Fruit fly (Drosophila melanogaster) whole organism, embryonic: ENCODE measurements around the gene CG31404.

Experiments used
- Blimp-1 ChIP-seq: fragments of 200-800 bp; sonication (Bioruptor generic); optimal IDR thresholded peaks from 3 replicates; lab custom pipeline; 2018; ENCODE audit warnings: missing biosample characterization, missing genetic modification characterization, mild to moderate bottlenecking, moderate library complexity, missing genetic modification reagents
- CG12219 ChIP-seq: fragments of 200-800 bp; sonication (Bioruptor generic); optimal IDR thresholded peaks from 3 replicates; lab custom pipeline; 2018; ENCODE audit warnings: missing biosample characterization, mild to moderate bottlenecking, missing genetic modification characterization
- CG15479 ChIP-seq: fragments of 200-800 bp; sonication (Bioruptor generic); optimal IDR thresholded peaks from 3 replicates; lab custom pipeline; 2019; ENCODE audit warnings: missing biosample characterization, mild to moderate bottlenecking, missing genetic modification characterization, moderate library complexity
- CG17568 ChIP-seq: fragments of 200-800 bp; sonication (Bioruptor generic); optimal IDR thresholded peaks from 2 replicates; lab custom pipeline; 2018; ENCODE audit warnings: missing biosample characterization, mild to moderate bottlenecking, missing genetic modification characterization, moderate library complexity
- CG17912 ChIP-seq: fragments of 200-800 bp; sonication (Bioruptor generic); optimal IDR thresholded peaks from 2 replicates; lab custom pipeline; 2018; ENCODE audit warnings: missing biosample characterization, mild to moderate bottlenecking, missing genetic modification characterization
- CG18476 ChIP-seq: fragments of 200-800 bp; sonication (Bioruptor generic); optimal IDR thresholded peaks from 2 replicates; lab custom pipeline; 2016; ENCODE audit warnings: missing biosample characterization, mild to moderate bottlenecking, missing genetic modification characterization
- CG18764 ChIP-seq: fragments of 200-800 bp; sonication (Bioruptor generic); optimal IDR thresholded peaks from 3 replicates; lab custom pipeline; 2016; ENCODE audit warnings: missing biosample characterization, missing genetic modification characterization
- CG2120 ChIP-seq: fragments of 200-800 bp; sonication (Bioruptor generic); optimal IDR thresholded peaks from 3 replicates; lab custom pipeline; 2016; ENCODE audit warnings: missing biosample characterization, missing genetic modification characterization
- CG2199 ChIP-seq: fragments of 200-800 bp; sonication (Bioruptor generic); IDR thresholded peaks from 3 replicates; pipeline ENCODE4 v1.3.6; 2022; ENCODE audit warnings: missing biosample characterization, missing genetic modification characterization
- CG2889 ChIP-seq: fragments of 200-800 bp; sonication (Bioruptor generic); IDR thresholded peaks from 3 replicates; pipeline ENCODE4 v1.3.6; 2022; ENCODE audit warnings: missing biosample characterization, missing genetic modification characterization
- CG32772 ChIP-seq: fragments of 200-800 bp; sonication (Bioruptor generic); IDR thresholded peaks from 2 replicates; pipeline ENCODE4 v1.3.6; 2022; ENCODE audit warnings: missing biosample characterization, missing genetic modification characterization
- CG34376 ChIP-seq: fragments of 200-800 bp; sonication (Bioruptor generic); optimal IDR thresholded peaks from 2 replicates; lab custom pipeline; 2018; ENCODE audit warnings: missing biosample characterization, mild to moderate bottlenecking, missing genetic modification characterization
- CG3838 ChIP-seq: fragments of 200-800 bp; sonication (Bioruptor generic); optimal IDR thresholded peaks from 3 replicates; lab custom pipeline; 2016; ENCODE audit warnings: missing biosample characterization, missing genetic modification characterization
- CG4617 ChIP-seq: fragments of 200-800 bp; sonication (Bioruptor generic); optimal IDR thresholded peaks from 3 replicates; lab custom pipeline; 2016; ENCODE audit warnings: missing biosample characterization, missing genetic modification characterization, borderline replicate concordance
- CG6683 ChIP-seq: fragments of 200-800 bp; sonication (Bioruptor generic); optimal IDR thresholded peaks from 2 replicates; lab custom pipeline; 2017; ENCODE audit warnings: missing biosample characterization, mild to moderate bottlenecking, missing genetic modification characterization, missing genetic modification reagents
- CG6791 ChIP-seq: fragments of 200-800 bp; sonication (Bioruptor generic); IDR thresholded peaks from 3 replicates; pipeline ENCODE4 v1.3.6; 2022; ENCODE audit warnings: missing biosample characterization, missing genetic modification characterization; ENCODE audit not compliant: partially characterized antibody
- CG8924 ChIP-seq: fragments of 200-800 bp; optimal IDR thresholded peaks from 3 replicates; lab custom pipeline; 2019; ENCODE audit warnings: missing biosample characterization, mild to moderate bottlenecking, missing genetic modification characterization, moderate library complexity
- CG9932 ChIP-seq: fragments of 200-800 bp; sonication (Bioruptor generic); IDR thresholded peaks from 2 replicates; pipeline ENCODE4 v1.3.6; 2022; ENCODE audit warnings: missing biosample characterization, missing genetic modification characterization
- D ChIP-seq, 2 experiments: fragments of 200-800 bp in 1 of 2; fragments of >200 bp in 1 of 2; sonication (Bioruptor generic) in 1 of 2; optimal IDR thresholded peaks; 2 replicates in 1 of 2; 3 replicates in 1 of 2; lab custom pipeline; 2017; ENCODE audit warnings: mild to moderate bottlenecking in 1 of 2, missing biosample characterization in 1 of 2, missing genetic modification characterization in 1 of 2, missing genetic modification reagents in 1 of 2
- Dad ChIP-seq: fragments of 200-800 bp; sonication (Bioruptor generic); optimal IDR thresholded peaks from 3 replicates; lab custom pipeline; 2016; ENCODE audit warnings: missing biosample characterization, missing genetic modification characterization
- Dek ChIP-seq: fragments of 200-800 bp; sonication (Bioruptor generic); optimal IDR thresholded peaks from 3 replicates; lab custom pipeline; 2019; ENCODE audit warnings: missing biosample characterization, mild to moderate bottlenecking, missing genetic modification characterization, moderate library complexity
- Dref ChIP-seq: fragments of 200-800 bp; sonication (Bioruptor generic); IDR thresholded peaks from 2 replicates; pipeline ENCODE4 v1.3.6; 2022; ENCODE audit warnings: missing biosample characterization, missing genetic modification characterization
- H15 ChIP-seq: fragments of 200-800 bp; sonication (Bioruptor generic); IDR thresholded peaks from 3 replicates; pipeline ENCODE4 v1.3.6; 2022; ENCODE audit warnings: missing biosample characterization, missing genetic modification characterization
- Oaz ChIP-seq: fragments of 200-800 bp; sonication (Bioruptor generic); IDR thresholded peaks from 2 replicates; pipeline ENCODE4 v1.3.6; 2022; ENCODE audit warnings: missing biosample characterization, missing genetic modification characterization
- PHDP ChIP-seq: fragments of 200-800 bp; sonication (Bioruptor generic); optimal IDR thresholded peaks from 3 replicates; lab custom pipeline; 2018; ENCODE audit warnings: missing biosample characterization, mild to moderate bottlenecking, missing genetic modification characterization, moderate library complexity
- Rx ChIP-seq: fragments of 200-800 bp; sonication (Bioruptor generic); IDR thresholded peaks from 2 replicates; pipeline ENCODE4 v1.3.6; 2022; ENCODE audit warnings: missing biosample characterization, missing genetic modification characterization
- Six4 ChIP-seq: fragments of 200-800 bp; sonication (Bioruptor generic); optimal IDR thresholded peaks from 2 replicates; lab custom pipeline; 2016; ENCODE audit warnings: missing biosample characterization, missing genetic modification characterization
- Xrp1 ChIP-seq: fragments of 200-800 bp; sonication (Bioruptor generic); IDR thresholded peaks from 2 replicates; pipeline ENCODE4 v1.3.6; 2022; ENCODE audit warnings: missing biosample characterization, missing genetic modification characterization
- ac ChIP-seq: fragments of 200-800 bp; sonication (Bioruptor generic); optimal IDR thresholded peaks from 3 replicates; lab custom pipeline; 2017; ENCODE audit warnings: missing biosample characterization, mild to moderate bottlenecking, missing genetic modification characterization
- ato ChIP-seq: fragments of 200-800 bp; sonication (Bioruptor generic); IDR thresholded peaks from 2 replicates; pipeline ENCODE4 v1.3.6; 2022; ENCODE audit warnings: missing biosample characterization, missing genetic modification characterization; ENCODE audit not compliant: partially characterized antibody
- cad ChIP-seq: fragments of >200 bp; optimal IDR thresholded peaks from 2 replicates; lab custom pipeline; 2017; ENCODE audit warnings: missing biosample characterization, missing genetic modification characterization
- grn ChIP-seq: fragments of 200-800 bp; sonication (Bioruptor generic); optimal IDR thresholded peaks from 3 replicates; lab custom pipeline; 2017; ENCODE audit warnings: missing biosample characterization, missing genetic modification characterization
- gsb ChIP-seq: fragments of 200-800 bp; sonication (Bioruptor generic); IDR thresholded peaks from 2 replicates; pipeline ENCODE4 v1.3.6; 2022; ENCODE audit warnings: missing biosample characterization, missing genetic modification characterization
- h ChIP-seq: fragments of >200 bp; optimal IDR thresholded peaks from 2 replicates; lab custom pipeline; 2017
- hbn ChIP-seq: fragments of 200-800 bp; sonication (Bioruptor generic); IDR thresholded peaks from 2 replicates; pipeline ENCODE4 v1.3.6; 2022; ENCODE audit warnings: missing biosample characterization, missing genetic modification characterization; ENCODE audit not compliant: partially characterized antibody
- kay ChIP-seq: fragments of 200-800 bp; sonication (Bioruptor generic); optimal IDR thresholded peaks from 2 replicates; lab custom pipeline; 2016; ENCODE audit warnings: missing biosample characterization, missing genetic modification characterization
- kni ChIP-seq: fragments of 200-800 bp; sonication (Bioruptor generic); optimal IDR thresholded peaks from 3 replicates; lab custom pipeline; 2017; ENCODE audit warnings: mild to moderate bottlenecking, missing biosample characterization, missing genetic modification reagents, missing genetic modification characterization
- nerfin-1 ChIP-seq: fragments of 200-800 bp; sonication (Bioruptor generic); optimal IDR thresholded peaks from 3 replicates; lab custom pipeline; 2019; ENCODE audit warnings: missing biosample characterization, mild to moderate bottlenecking, missing genetic modification characterization, moderate library complexity
- pros ChIP-seq: fragments of 200-800 bp; sonication (Bioruptor generic); optimal IDR thresholded peaks from 3 replicates; lab custom pipeline; 2019; ENCODE audit warnings: missing biosample characterization, mild to moderate bottlenecking, missing genetic modification characterization, moderate library complexity
- ranshi ChIP-seq: fragments of 200-800 bp; sonication (Bioruptor generic); IDR thresholded peaks from 2 replicates; pipeline ENCODE4 v1.3.6; 2022; ENCODE audit warnings: missing biosample characterization, missing genetic modification characterization
- rib ChIP-seq: fragments of 200-800 bp; sonication (Bioruptor generic); IDR thresholded peaks from 2 replicates; pipeline ENCODE4 v1.3.6; 2022; ENCODE audit warnings: missing biosample characterization, missing genetic modification characterization
- sim ChIP-seq: fragments of 200-800 bp; sonication (Bioruptor generic); IDR thresholded peaks from 2 replicates; pipeline ENCODE4 v1.3.6; 2022; ENCODE audit warnings: missing biosample characterization, missing genetic modification characterization
- sisA ChIP-seq: fragments of 200-800 bp; sonication (Bioruptor generic); IDR thresholded peaks from 2 replicates; pipeline ENCODE4 v1.3.6; 2022; ENCODE audit warnings: missing biosample characterization, missing genetic modification characterization
- tin ChIP-seq: fragments of 200-800 bp; sonication (Bioruptor generic); optimal IDR thresholded peaks from 3 replicates; lab custom pipeline; 2016; ENCODE audit warnings: missing biosample characterization, missing genetic modification characterization
- twi ChIP-seq: fragments of 200-800 bp; optimal IDR thresholded peaks from 2 replicates; lab custom pipeline; 2019; ENCODE audit warnings: missing biosample characterization, mild to moderate bottlenecking, missing genetic modification characterization, moderate library complexity
- wdn ChIP-seq: fragments of 200-800 bp; sonication (Bioruptor generic); IDR thresholded peaks from 2 replicates; pipeline ENCODE4 v1.3.6; 2022; ENCODE audit warnings: missing biosample characterization, missing genetic modification characterization
- zen ChIP-seq: fragments of 200-800 bp; sonication (Bioruptor generic); optimal IDR thresholded peaks from 3 replicates; lab custom pipeline; 2018; ENCODE audit warnings: missing biosample characterization, mild to moderate bottlenecking, missing genetic modification characterization, moderate library complexity

CG31404 gene

dm6 chr3R:19346532-19346931, 29.3 kb downstream of the CG31404 start:
- no peak for TF ChIP-seq sim
- TF ChIP-seq twi (tag; lab: Kevin White, UChicago) = peak; percentile 97

- peak; percentile 86 for TF ChIP-seq zen (tag; lab: Kevin White, UChicago)
- no peak for TF ChIP-seq wdn
- no peak for TF ChIP-seq sisA
- no peak for TF ChIP-seq CG18764 (GFP tag; lab: Kevin White, UChicago)
- TF ChIP-seq grn (GFP tag; lab: Kevin White, UChicago) = peak; percentile 43
- no peak for TF ChIP-seq PHDP (tag; lab: Kevin White, UChicago)
- peak; percentile 61 for TF ChIP-seq CG15479 (GFP tag; lab: Kevin White, UChicago)
- no peak for TF ChIP-seq CG8924 (tag; lab: Kevin White, UChicago)
- TF ChIP-seq Six4 = no peak
- peak; percentile 30 for TF ChIP-seq kni (GFP tag; lab: Kevin White, UChicago)
- TF ChIP-seq CG32772 (GFP tag; lab: Robert Waterston, UW) = no peak
- TF ChIP-seq CG18476 (GFP tag; lab: Kevin White, UChicago) = no peak
- no peak for TF ChIP-seq CG17912
- 0 out of 3 replicates have a peak, but pooled peaks have one; percentile 32 for TF ChIP-seq H15 (GFP tag; lab: Robert Waterston, UW)
- no peak for TF ChIP-seq h (lab: Kevin White, UChicago)
- peak; percentile 61 for TF ChIP-seq ac (GFP tag; lab: Kevin White, UChicago)
- 0 out of 3 replicates have a peak, but pooled peaks have one; percentile 35 for TF ChIP-seq CG2889 (GFP tag; lab: Robert Waterston, UW)
- peak; percentile 14 for TF ChIP-seq twi (tag; lab: Kevin White, UChicago)
- TF ChIP-seq ranshi (GFP tag; lab: Robert Waterston, UW) = no peak
- TF ChIP-seq D (optimal IDR thresholded peaks at IDR 0.05; lab: Kevin White, UChicago) = peak; percentile 93
- no peak for TF ChIP-seq D (GFP tag; optimal IDR thresholded peaks at IDR 0.05; lab: Kevin White, UChicago)
- peak; percentile 86 for TF ChIP-seq cad (GFP tag; lab: Kevin White, UChicago)
- TF ChIP-seq CG6791 (GFP tag; lab: Robert Waterston, UW) = no peak
- TF ChIP-seq gsb (GFP tag; lab: Robert Waterston, UW) = no peak
- TF ChIP-seq pros (GFP tag; lab: Kevin White, UChicago) = peak; percentile 43
- TF ChIP-seq CG4617 = no peak
- no peak for TF ChIP-seq kay (GFP tag; lab: Kevin White, UChicago)
- no peak for TF ChIP-seq CG34376 (GFP tag; lab: Kevin White, UChicago)
These were observed 30.6 kb downstream of the CG31404 start for dm6 chr3R:19345214-19345613.

- TF ChIP-seq Xrp1 (peak; percentile 39; the same call in 1 of the 2 replicates), ato (GFP tag; lab: Robert Waterston, UW) (no peak), CG17568 (GFP tag; lab: Kevin White, UChicago) (no peak), CG6683 (GFP tag; lab: Kevin White, UChicago) (no peak), CG12219 (GFP tag; lab: Kevin White, UChicago) (no peak), hbn (GFP tag; lab: Robert Waterston, UW) (no peak), nerfin-1 (tag; lab: Kevin White, UChicago) (no peak), Dad (no peak), gsb (GFP tag; lab: Robert Waterston, UW) (no peak), rib (GFP tag; lab: Robert Waterston, UW) (no peak), CG2120 (GFP tag; lab: Kevin White, UChicago) (no peak), Rx (no peak), Dref (GFP tag; lab: Robert Waterston, UW) (no peak), CG3838 (GFP tag; lab: Kevin White, UChicago) (no peak), Dek (tag; lab: Kevin White, UChicago) (no peak), CG2199 (no peak), kni (GFP tag; lab: Kevin White, UChicago) (no peak), Oaz (GFP tag; lab: Robert Waterston, UW) (no peak), CG9932 (GFP tag; lab: Robert Waterston, UW) (no peak), Blimp-1 (GFP tag; lab: Kevin White, UChicago) (no peak), tin (no peak)
These were observed 32.1 kb downstream of the CG31404 start for dm6 chr3R:19343534-19344325.
